Fruit fly (Drosophila melanogaster) whole organism, prepupa: ENCODE data around the gene CAHbeta.

ENCODE experiments used
- Blimp-1 ChIP-seq: fragments of 200-800 bp; sonication (Bioruptor generic); optimal IDR thresholded peaks from 3 replicates; lab custom pipeline; 2017; ENCODE audit warnings: missing biosample characterization, missing genetic modification characterization, mild to moderate bottlenecking, moderate library complexity, missing genetic modification reagents
- CG10669 ChIP-seq: fragments of 200-800 bp; sonication (Bioruptor generic); optimal IDR thresholded peaks from 3 replicates; lab custom pipeline; 2018; ENCODE audit warnings: missing biosample characterization, mild to moderate bottlenecking, missing genetic modification characterization, moderate library complexity
- CG11294 ChIP-seq: fragments of 200-800 bp; sonication (Bioruptor generic); IDR thresholded peaks from 2 replicates; pipeline ENCODE4 v1.3.6; 2022; ENCODE audit warnings: missing biosample characterization, missing genetic modification characterization
- CG11762 ChIP-seq: fragments of 200-800 bp; sonication (Bioruptor generic); optimal IDR thresholded peaks from 3 replicates; lab custom pipeline; 2016; ENCODE audit warnings: missing biosample characterization, missing genetic modification characterization; ENCODE audit not compliant: insufficient read depth
- CG11902 ChIP-seq: fragments of 200-800 bp; sonication (Bioruptor generic); optimal IDR thresholded peaks from 3 replicates; lab custom pipeline; 2016; ENCODE audit warnings: missing biosample characterization, missing genetic modification characterization
- CG15336 ChIP-seq: fragments of 200-800 bp; sonication (Bioruptor generic); IDR thresholded peaks from 2 replicates; pipeline ENCODE4 v1.3.6; 2022; ENCODE audit warnings: missing biosample characterization, missing genetic modification characterization
- CG1621 ChIP-seq: fragments of 200-800 bp; sonication (Bioruptor generic); optimal IDR thresholded peaks from 3 replicates; lab custom pipeline; 2018; ENCODE audit warnings: missing biosample characterization, mild to moderate bottlenecking, missing genetic modification characterization
- CG16779 ChIP-seq: fragments of 200-800 bp; sonication (Bioruptor generic); optimal IDR thresholded peaks from 3 replicates; lab custom pipeline; 2017; ENCODE audit warnings: missing biosample characterization, mild to moderate bottlenecking, missing genetic modification characterization
- CG31627 ChIP-seq: fragments of 200-800 bp; sonication (Bioruptor generic); optimal IDR thresholded peaks from 3 replicates; lab custom pipeline; 2016; ENCODE audit warnings: missing biosample characterization, missing genetic modification characterization
- CG34406 ChIP-seq: fragments of 200-800 bp; sonication (Bioruptor generic); optimal IDR thresholded peaks from 3 replicates; lab custom pipeline; 2016; ENCODE audit warnings: missing biosample characterization, missing genetic modification characterization
- CG4318 ChIP-seq: fragments of 200-800 bp; sonication (Bioruptor generic); optimal IDR thresholded peaks from 3 replicates; lab custom pipeline; 2017; ENCODE audit warnings: missing biosample characterization, mild to moderate bottlenecking, missing genetic modification characterization
- CG6163 ChIP-seq: fragments of 200-800 bp; sonication (Bioruptor generic); IDR thresholded peaks from 3 replicates; pipeline ENCODE4 v1.3.6; 2022; ENCODE audit warnings: missing biosample characterization, missing genetic modification characterization
- CG6276 ChIP-seq: fragments of 200-800 bp; sonication (Bioruptor generic); optimal IDR thresholded peaks from 2 replicates; lab custom pipeline; 2017; ENCODE audit warnings: missing biosample characterization, mild to moderate bottlenecking, missing genetic modification characterization
- CG6792 ChIP-seq: fragments of 200-800 bp; sonication (Bioruptor generic); optimal IDR thresholded peaks from 3 replicates; lab custom pipeline; 2016; ENCODE audit warnings: missing biosample characterization, missing genetic modification characterization
- CG6854 ChIP-seq: fragments of 200-800 bp; sonication (Bioruptor generic); optimal IDR thresholded peaks from 2 replicates; lab custom pipeline; 2017; ENCODE audit warnings: missing biosample characterization, mild to moderate bottlenecking, missing genetic modification characterization
- CG8119 ChIP-seq: fragments of 200-800 bp; sonication (Bioruptor generic); IDR thresholded peaks from 3 replicates; pipeline ENCODE4 v1.3.6; 2022; ENCODE audit warnings: missing biosample characterization, missing genetic modification characterization
- CG8319 ChIP-seq: fragments of 200-800 bp; sonication (Bioruptor generic); optimal IDR thresholded peaks from 3 replicates; lab custom pipeline; 2016; ENCODE audit warnings: missing biosample characterization, missing genetic modification characterization
- CG8632 ChIP-seq: fragments of 200-800 bp; sonication (Bioruptor generic); optimal IDR thresholded peaks from 3 replicates; lab custom pipeline; 2016; ENCODE audit warnings: missing biosample characterization, missing genetic modification characterization
- Eip75B ChIP-seq: fragments of 200-800 bp; sonication (Bioruptor generic); optimal IDR thresholded peaks from 3 replicates; lab custom pipeline; 2016; ENCODE audit warnings: missing biosample characterization, missing genetic modification characterization
- Eip78C ChIP-seq: fragments of 200-800 bp; sonication (Bioruptor generic); peaks from one replicate; lab custom pipeline; 2016; ENCODE audit warnings: missing biosample characterization, missing genetic modification characterization
- Ets21C ChIP-seq: fragments of 200-800 bp; sonication (Bioruptor generic); optimal IDR thresholded peaks from 3 replicates; lab custom pipeline; 2016; ENCODE audit warnings: missing biosample characterization, missing genetic modification characterization
- Ets96B ChIP-seq: fragments of 200-800 bp; optimal IDR thresholded peaks from 2 replicates; lab custom pipeline; 2019; ENCODE audit warnings: missing biosample characterization, mild to moderate bottlenecking, missing genetic modification characterization, moderate library complexity
- Gug ChIP-seq: fragments of 200-800 bp; sonication (Bioruptor generic); IDR thresholded peaks from 2 replicates; pipeline ENCODE4 v1.3.6; 2022; ENCODE audit warnings: missing biosample characterization, missing genetic modification characterization
- Hr38 ChIP-seq: sonication (Bioruptor generic); optimal IDR thresholded peaks from 2 replicates; lab custom pipeline; 2016; ENCODE audit warnings: missing biosample characterization, missing genetic modification characterization
- Hr39 ChIP-seq: fragments of 200-800 bp; sonication (Bioruptor generic); optimal IDR thresholded peaks from 2 replicates; lab custom pipeline; 2016; ENCODE audit warnings: missing biosample characterization, missing genetic modification characterization
- Lpt ChIP-seq: fragments of 200-800 bp; sonication (Bioruptor generic); optimal IDR thresholded peaks from 3 replicates; lab custom pipeline; 2016; ENCODE audit warnings: missing biosample characterization, missing genetic modification characterization
- Met ChIP-seq: fragments of 200-800 bp; sonication (Bioruptor generic); optimal IDR thresholded peaks from 3 replicates; lab custom pipeline; 2016; ENCODE audit warnings: missing biosample characterization, missing genetic modification characterization
- OdsH ChIP-seq: fragments of 200-800 bp; sonication (Bioruptor generic); optimal IDR thresholded peaks from 3 replicates; lab custom pipeline; 2016; ENCODE audit warnings: missing biosample characterization, missing genetic modification characterization
- Smox ChIP-seq: fragments of 200-800 bp; sonication (Bioruptor generic); optimal IDR thresholded peaks from 3 replicates; lab custom pipeline; 2016; ENCODE audit warnings: missing biosample characterization, missing genetic modification characterization
- Sox102F ChIP-seq: fragments of 200-800 bp; sonication (Bioruptor generic); optimal IDR thresholded peaks from 2 replicates; lab custom pipeline; 2016; ENCODE audit warnings: missing biosample characterization, mild to moderate bottlenecking, missing genetic modification characterization
- Sox14 ChIP-seq: fragments of 200-800 bp; sonication (Bioruptor generic); optimal IDR thresholded peaks from 3 replicates; lab custom pipeline; 2016; ENCODE audit warnings: missing biosample characterization, missing genetic modification characterization
- Sox15 ChIP-seq: fragments of 200-800 bp; sonication (Bioruptor generic); optimal IDR thresholded peaks from 3 replicates; lab custom pipeline; 2016; ENCODE audit warnings: missing biosample characterization, missing genetic modification characterization
- acj6 ChIP-seq: fragments of 200-800 bp; sonication (Bioruptor generic); optimal IDR thresholded peaks from 3 replicates; lab custom pipeline; 2016; ENCODE audit warnings: missing biosample characterization, missing genetic modification characterization
- cyc ChIP-seq: fragments of 200-800 bp; sonication (Bioruptor generic); optimal IDR thresholded peaks from 3 replicates; lab custom pipeline; 2016; ENCODE audit warnings: missing biosample characterization, missing genetic modification characterization
- dsx ChIP-seq: fragments of 200-800 bp; optimal IDR thresholded peaks from 3 replicates; lab custom pipeline; 2019; ENCODE audit warnings: missing biosample characterization, mild to moderate bottlenecking, missing genetic modification characterization, moderate library complexity; ENCODE audit not compliant: poor library complexity, severe bottlenecking
- esn ChIP-seq: fragments of 200-800 bp; sonication (Bioruptor generic); optimal IDR thresholded peaks from 2 replicates; lab custom pipeline; 2016; ENCODE audit warnings: missing biosample characterization, mild to moderate bottlenecking, missing genetic modification characterization, moderate library complexity
- fd59A ChIP-seq: fragments of 200-800 bp; sonication (Bioruptor generic); optimal IDR thresholded peaks from 2 replicates; lab custom pipeline; 2017; ENCODE audit warnings: missing biosample characterization, mild to moderate bottlenecking, missing genetic modification characterization, missing genetic modification reagents
- fd85E ChIP-seq: fragments of 200-800 bp; sonication (Bioruptor generic); optimal IDR thresholded peaks from 3 replicates; lab custom pipeline; 2016; ENCODE audit warnings: missing biosample characterization, missing genetic modification characterization
- fkh ChIP-seq: fragments of 200-800 bp; sonication (Bioruptor generic); optimal IDR thresholded peaks from 3 replicates; lab custom pipeline; 2017; ENCODE audit warnings: missing biosample characterization, mild to moderate bottlenecking, missing genetic modification characterization, moderate library complexity
- lz ChIP-seq: fragments of 200-800 bp; sonication (Bioruptor generic); optimal IDR thresholded peaks from 3 replicates; lab custom pipeline; 2016; ENCODE audit warnings: missing biosample characterization, missing genetic modification characterization
- pdm3 ChIP-seq: fragments of 200-800 bp; sonication (Bioruptor generic); optimal IDR thresholded peaks from 3 replicates; lab custom pipeline; 2016; ENCODE audit warnings: missing biosample characterization, missing genetic modification characterization
- ss ChIP-seq, 2 experiments: fragments of 200-800 bp; sonication (Bioruptor generic); optimal IDR thresholded peaks; 2 replicates in 1 of 2; 3 replicates in 1 of 2; lab custom pipeline; 2017 to 2018; ENCODE audit warnings: mild to moderate bottlenecking in 2 of 2, missing biosample characterization in 2 of 2, missing genetic modification characterization in 2 of 2, moderate library complexity in 1 of 2
- topi ChIP-seq: fragments of 200-800 bp; sonication (Bioruptor generic); optimal IDR thresholded peaks from 3 replicates; lab custom pipeline; 2016; ENCODE audit warnings: missing biosample characterization, missing genetic modification characterization
- vri ChIP-seq: fragments of 200-800 bp; sonication (Bioruptor generic); optimal IDR thresholded peaks from 3 replicates; lab custom pipeline; 2016; ENCODE audit warnings: missing biosample characterization, mild to moderate bottlenecking, missing genetic modification characterization

The CAHbeta gene

DNA sequence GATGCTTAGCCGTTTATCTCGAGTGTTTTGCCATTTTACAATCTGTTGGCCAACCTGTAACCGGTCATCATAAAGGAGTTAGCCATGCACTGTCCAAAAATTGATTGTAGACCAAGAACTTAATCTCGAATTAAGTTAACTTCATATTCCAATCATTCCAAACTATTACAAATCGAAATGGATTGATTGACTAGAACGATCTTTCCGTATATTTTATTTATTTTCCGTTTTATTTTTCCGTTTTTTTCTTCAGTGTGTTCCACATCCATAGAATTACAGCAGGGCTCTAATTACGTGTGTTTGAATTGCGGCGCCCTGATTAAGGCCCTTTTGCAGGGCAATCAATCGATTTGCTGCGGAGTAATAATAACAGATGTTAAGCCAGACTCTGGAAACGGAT is 47.9 kb upstream of the CAHbeta start (continued):
- TF ChIP-seq CG8319 (GFP tag; lab: Kevin White, UChicago) (no peak), CG11762 (GFP tag; lab: Kevin White, UChicago) (no peak), pdm3 (GFP tag; lab: Kevin White, UChicago) (peak; percentile 7), dsx (GFP tag; lab: Kevin White, UChicago) (no peak), CG1621 (tag; lab: Kevin White, UChicago) (peak; percentile 24), CG6276 (no peak), fd59A (GFP tag; lab: Kevin White, UChicago) (no peak), Met (GFP tag; lab: Kevin White, UChicago) (peak; percentile 12), Eip75B (GFP tag; lab: Kevin White, UChicago) (peak; percentile 41), Ets21C (GFP tag; lab: Kevin White, UChicago) (no peak), Hr39 (GFP tag; lab: Kevin White, UChicago) (no peak), fd85E (GFP tag; lab: Kevin White, UChicago) (no peak), Eip78C (GFP tag; lab: Kevin White, UChicago) (peak; percentile 63), Ets96B (peak; percentile 19), acj6 (peak; percentile 34), fkh (GFP tag; lab: Kevin White, UChicago) (no peak), cyc (peak; percentile 12), CG4318 (no peak)

DNA sequence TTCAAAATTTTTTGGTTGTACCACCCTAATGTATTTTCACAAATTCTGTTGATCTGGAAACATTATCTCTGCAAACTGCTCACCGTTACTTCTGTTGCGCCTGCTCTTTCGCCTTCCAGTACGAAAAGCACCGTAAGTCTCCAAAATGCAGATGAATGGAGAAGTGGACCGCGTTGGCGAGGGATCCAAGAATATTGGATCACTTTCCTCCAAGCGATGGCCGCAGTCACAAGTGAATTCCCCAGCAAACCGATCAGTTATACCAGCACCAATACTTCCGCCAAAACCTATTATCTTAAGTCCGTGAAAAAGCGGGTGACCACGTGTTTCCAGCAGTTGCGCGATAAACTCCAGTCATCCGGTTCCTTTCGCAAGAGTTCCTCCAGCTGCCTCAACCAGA is 45.7 kb upstream of the CAHbeta start, which contains the start of gene osk:
osk (plus strand) TSS at position 197 of the 400 bp plus-strand sequence.
- TF ChIP-seq pdm3 (GFP tag; lab: Kevin White, UChicago) = no peak
- TF ChIP-seq ss (GFP tag; optimal IDR thresholded peaks at IDR 0.05; lab: Kevin White, UChicago) = no peak
- TF ChIP-seq Ets21C (GFP tag; lab: Kevin White, UChicago) = no peak
- TF ChIP-seq Hr39 (GFP tag; lab: Kevin White, UChicago) = no peak
- no peak for TF ChIP-seq CG8632 (GFP tag; lab: Kevin White, UChicago)

DNA sequence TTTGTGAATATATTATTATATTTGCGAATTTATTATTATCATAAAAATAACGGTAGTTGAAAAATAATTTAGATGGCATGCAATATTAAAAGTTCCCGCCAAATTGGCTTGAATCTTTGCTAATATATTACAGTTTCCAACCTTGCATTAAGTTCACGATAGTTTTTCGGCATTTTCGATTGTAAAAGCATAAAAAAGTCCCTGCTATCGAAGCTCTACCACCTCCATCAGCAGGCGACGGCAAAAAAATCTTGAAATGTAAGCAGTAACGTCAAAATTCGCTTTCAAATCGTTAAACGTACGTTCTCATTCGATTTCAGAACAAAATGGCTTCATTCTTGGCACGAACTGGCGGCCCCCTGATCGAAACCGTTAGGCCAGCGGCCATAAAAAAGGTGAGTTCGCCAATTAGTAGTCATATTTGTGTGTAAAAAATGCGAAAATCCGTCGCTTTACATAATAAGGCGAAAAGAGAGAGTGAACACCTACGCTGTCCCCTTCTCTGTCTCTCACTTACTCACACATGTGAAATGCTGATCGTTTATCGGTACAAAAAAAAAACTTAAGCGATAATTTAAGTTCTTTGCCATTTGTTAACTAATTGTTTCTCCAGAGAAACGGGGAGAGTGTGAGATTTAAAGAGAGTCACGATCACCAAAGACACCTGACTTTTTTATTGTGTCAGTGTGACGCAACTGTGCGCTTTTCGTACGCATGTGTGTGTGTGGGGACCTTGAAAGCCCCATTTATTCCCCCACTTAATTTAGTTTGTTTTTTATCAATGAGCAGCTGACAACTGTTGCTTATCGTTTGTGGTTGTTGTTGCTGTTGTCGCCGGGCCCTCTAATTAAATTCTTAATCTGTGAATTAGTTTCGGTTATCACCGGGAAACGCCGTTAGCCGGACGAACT is 41.9 kb upstream of the CAHbeta start, which contains the start of gene ScsbetaA:
ScsbetaA (plus strand) TSS at position 231 of the 911 bp plus-strand sequence.
- TF ChIP-seq CG6792 (GFP tag; lab: Kevin White, UChicago) = no peak
- no peak for TF ChIP-seq Ets96B
- no peak for TF ChIP-seq CG6163 (GFP tag; lab: Robert Waterston, UW)
- peak; percentile 96 for TF ChIP-seq vri (GFP tag; lab: Kevin White, UChicago)
- TF ChIP-seq Hr38 (GFP tag; lab: Kevin White, UChicago) = no peak
- peak; percentile 36 for TF ChIP-seq fkh (GFP tag; lab: Kevin White, UChicago)
- no peak for TF ChIP-seq CG8319 (GFP tag; lab: Kevin White, UChicago)
- TF ChIP-seq dsx (GFP tag; lab: Kevin White, UChicago) = peak; percentile 52
- TF ChIP-seq pdm3 (GFP tag; lab: Kevin White, UChicago) = no peak
- TF ChIP-seq lz (GFP tag; lab: Kevin White, UChicago) = no peak
- TF ChIP-seq CG8632 (GFP tag; lab: Kevin White, UChicago) = no peak
- TF ChIP-seq CG4318 = no peak
- TF ChIP-seq Smox (GFP tag; lab: Kevin White, UChicago) = no peak
- TF ChIP-seq CG6854 (GFP tag; lab: Kevin White, UChicago) = no peak
- TF ChIP-seq CG31627 = no peak
- no peak for TF ChIP-seq CG11902 (GFP tag; lab: Kevin White, UChicago)
- no peak for TF ChIP-seq CG10669 (GFP tag; lab: Kevin White, UChicago)
- TF ChIP-seq Blimp-1 = peak; percentile 75
- peak; percentile 5 for TF ChIP-seq esn (GFP tag; lab: Kevin White, UChicago)
- TF ChIP-seq fd59A (GFP tag; lab: Kevin White, UChicago) = no peak
- TF ChIP-seq Lpt = no peak
- peak; percentile 20 to 31 for TF ChIP-seq ss (GFP tag; optimal IDR thresholded peaks at IDR 0.05; lab: Kevin White, UChicago)
- TF ChIP-seq CG8119 = peak; percentile 27; the same call in 1 of the 3 replicates
- TF ChIP-seq Sox14 (GFP tag; lab: Kevin White, UChicago) = peak; percentile 6
- TF ChIP-seq Sox102F (GFP tag; lab: Kevin White, UChicago) = no peak
- TF ChIP-seq CG11294 (GFP tag; lab: Robert Waterston, UW) = no peak
- TF ChIP-seq CG16779 (tag; lab: Kevin White, UChicago) = peak; percentile 42
- no peak for TF ChIP-seq Sox15
- no peak for TF ChIP-seq OdsH
- no peak for TF ChIP-seq CG1621 (tag; lab: Kevin White, UChicago)
- TF ChIP-seq Eip75B (GFP tag; lab: Kevin White, UChicago) = peak; percentile 5
- 0 out of 2 replicates have a peak, but pooled peaks have one; percentile 9 for TF ChIP-seq CG15336 (GFP tag; lab: Robert Waterston, UW)
- peak; percentile 1 for TF ChIP-seq CG34406 (GFP tag; lab: Kevin White, UChicago)
- no peak for TF ChIP-seq Gug
- TF ChIP-seq topi (GFP tag; lab: Kevin White, UChicago) = no peak
